Fruit fly (Drosophila melanogaster) whole organism, wandering third instar larva: ENCODE data around the gene CG42263.
A peak's percentile ranks its signal among the peaks of the same experiment; 100 is the strongest.

Source experiments
- Abd-B ChIP-seq: fragments of >200 bp; optimal IDR thresholded peaks from 2 replicates; lab custom pipeline; 2017; ENCODE audit warnings: missing biosample characterization, missing genetic modification characterization
- CG32264 ChIP-seq: fragments of 200-800 bp; sonication (Bioruptor generic); optimal IDR thresholded peaks from 2 replicates; lab custom pipeline; 2016; ENCODE audit warnings: missing biosample characterization, missing genetic modification characterization
- CG9705 ChIP-seq: fragments of 200-800 bp; sonication (Bioruptor generic); optimal IDR thresholded peaks from 2 replicates; lab custom pipeline; 2018; ENCODE audit warnings: missing biosample characterization, mild to moderate bottlenecking, missing genetic modification characterization
- CrebA ChIP-seq: fragments of 200-800 bp; sonication (Bioruptor generic); optimal IDR thresholded peaks from 2 replicates; lab custom pipeline; 2016; ENCODE audit warnings: missing biosample characterization, mild to moderate bottlenecking, missing genetic modification characterization, borderline replicate concordance
- Dif ChIP-seq: fragments of 200-275, 200-300 bp; sonication (Bioruptor generic); optimal IDR thresholded peaks from 2 replicates; lab custom pipeline; 2018; ENCODE audit warnings: missing biosample characterization, missing genetic modification characterization; ENCODE audit not compliant: partially characterized antibody
- GATAd ChIP-seq: sonication (Bioruptor generic); optimal IDR thresholded peaks from 2 replicates; lab custom pipeline; 2016; ENCODE audit warnings: missing biosample characterization, missing genetic modification characterization
- Hnf4 ChIP-seq: fragments of 200-800 bp; sonication (Bioruptor generic); optimal IDR thresholded peaks from 2 replicates; lab custom pipeline; 2016; ENCODE audit warnings: missing biosample characterization, mild to moderate bottlenecking, missing genetic modification characterization
- Hr78 ChIP-seq: fragments of >200 bp; optimal IDR thresholded peaks from 2 replicates; lab custom pipeline; 2017; ENCODE audit warnings: missing biosample characterization, missing genetic modification characterization
- Hr83 ChIP-seq: fragments of 200-300 bp; sonication (Bioruptor generic); optimal IDR thresholded peaks from 2 replicates; lab custom pipeline; 2016; ENCODE audit warnings: missing biosample characterization, mild to moderate bottlenecking, missing genetic modification characterization, moderate library complexity; ENCODE audit not compliant: poor library complexity, severe bottlenecking
- Jra ChIP-seq: sonication (Bioruptor generic); optimal IDR thresholded peaks from 2 replicates; lab custom pipeline; 2016; ENCODE audit warnings: missing biosample characterization, missing genetic modification characterization
- Myc ChIP-seq: fragments of >200 bp; optimal IDR thresholded peaks from 2 replicates; lab custom pipeline; 2017
- N ChIP-seq: fragments of >200 bp; optimal IDR thresholded peaks from 2 replicates; lab custom pipeline; 2018; ENCODE audit warnings: missing biosample characterization, missing external identifiers, missing genetic modification characterization
- Sp1 ChIP-seq: fragments of 200-800 bp; sonication (Bioruptor generic); optimal IDR thresholded peaks from 3 replicates; lab custom pipeline; 2019; ENCODE audit warnings: missing biosample characterization, mild to moderate bottlenecking, missing genetic modification characterization, moderate library complexity
- Vsx2 ChIP-seq: fragments of 200-300, 225-300 bp; sonication (Bioruptor generic); optimal IDR thresholded peaks from 2 replicates; lab custom pipeline; 2018; ENCODE audit warnings: missing biosample characterization, missing genetic modification characterization; ENCODE audit not compliant: partially characterized antibody
- br ChIP-seq: fragments of 200-800 bp; sonication (Bioruptor generic); optimal IDR thresholded peaks from 2 replicates; lab custom pipeline; 2016; ENCODE audit warnings: missing biosample characterization, missing genetic modification characterization
- brk ChIP-seq: fragments of 200-800 bp; sonication (Bioruptor generic); optimal IDR thresholded peaks from 2 replicates; lab custom pipeline; 2016; ENCODE audit warnings: missing biosample characterization, mild to moderate bottlenecking, missing genetic modification characterization
- dl ChIP-seq, 2 experiments: fragments of 175-275, 200-275 bp in 1 of 2; fragments of 200-275 bp in 1 of 2; sonication (Bioruptor generic); optimal IDR thresholded peaks; lab custom pipeline; 2018; ENCODE audit warnings: mild to moderate bottlenecking in 2 of 2, missing biosample characterization in 2 of 2, missing genetic modification characterization in 2 of 2, moderate library complexity in 2 of 2; ENCODE audit not compliant: partially characterized antibody in 2 of 2, insufficient read depth in 1 of 2
- dmrt93B ChIP-seq: fragments of 200-800 bp; sonication (Bioruptor generic); optimal IDR thresholded peaks from 2 replicates; lab custom pipeline; 2018; ENCODE audit warnings: missing biosample characterization, mild to moderate bottlenecking, missing genetic modification characterization
- dsf ChIP-seq: sonication (Bioruptor generic); optimal IDR thresholded peaks from 2 replicates; lab custom pipeline; 2016; ENCODE audit warnings: missing biosample characterization, missing genetic modification characterization, borderline replicate concordance
- ey ChIP-seq: fragments of 200-800 bp; sonication (Bioruptor generic); optimal IDR thresholded peaks from 2 replicates; lab custom pipeline; 2016; ENCODE audit warnings: missing biosample characterization, missing genetic modification characterization
- fru ChIP-seq: fragments of 200-800 bp; sonication (Bioruptor generic); optimal IDR thresholded peaks from 3 replicates; lab custom pipeline; 2016; ENCODE audit warnings: missing biosample characterization, mild to moderate bottlenecking, missing genetic modification characterization
- h ChIP-seq: fragments of 200-800 bp; sonication (Bioruptor generic); optimal IDR thresholded peaks from 3 replicates; lab custom pipeline; 2016; ENCODE audit warnings: missing biosample characterization, mild to moderate bottlenecking, missing genetic modification characterization
- jim ChIP-seq: fragments of 175-275, 200-325 bp; sonication (Bioruptor generic); optimal IDR thresholded peaks from 2 replicates; lab custom pipeline; 2016; ENCODE audit warnings: missing biosample characterization, mild to moderate bottlenecking, missing genetic modification characterization
- lola ChIP-seq: fragments of >200 bp; optimal IDR thresholded peaks from 2 replicates; lab custom pipeline; 2017; ENCODE audit warnings: missing biosample characterization, missing genetic modification characterization
- pan ChIP-seq: fragments of >200 bp; optimal IDR thresholded peaks from 2 replicates; lab custom pipeline; 2017
- psq ChIP-seq: fragments of 200-800 bp; sonication (Bioruptor generic); optimal IDR thresholded peaks from 3 replicates; lab custom pipeline; 2017; ENCODE audit warnings: missing biosample characterization, mild to moderate bottlenecking, missing genetic modification characterization, moderate library complexity
- rgr ChIP-seq: fragments of 200-800 bp; sonication (Bioruptor generic); optimal IDR thresholded peaks from 3 replicates; lab custom pipeline; 2016; ENCODE audit warnings: missing biosample characterization, mild to moderate bottlenecking, missing genetic modification characterization
- sage ChIP-seq: fragments of 200-800 bp; sonication (Bioruptor generic); optimal IDR thresholded peaks from 2 replicates; lab custom pipeline; 2016; ENCODE audit warnings: missing biosample characterization, mild to moderate bottlenecking, missing genetic modification characterization
- sv ChIP-seq: fragments of 200-800 bp; sonication (Bioruptor generic); optimal IDR thresholded peaks from 3 replicates; lab custom pipeline; 2016; ENCODE audit warnings: missing biosample characterization, missing genetic modification characterization
- tai ChIP-seq: sonication (Bioruptor generic); optimal IDR thresholded peaks from 2 replicates; lab custom pipeline; 2016; ENCODE audit warnings: missing biosample characterization, missing genetic modification characterization
- usp ChIP-seq: fragments of >200 bp; optimal IDR thresholded peaks from 2 replicates; lab custom pipeline; 2017; ENCODE audit warnings: missing biosample characterization, missing genetic modification characterization
- woc ChIP-seq: sonication (Bioruptor generic); optimal IDR thresholded peaks from 2 replicates; lab custom pipeline; 2016; ENCODE audit warnings: missing biosample characterization, mild to moderate bottlenecking, missing genetic modification characterization

CG42263 gene

dm6 chr3L:19955699-19956098 lies at the start of gene CG42263:
CG42263 (minus strand) TSS chr3L:19955799.
- TF ChIP-seq Dif (GFP tag; lab: Kevin White, UChicago), result no peak
- TF ChIP-seq CrebA, result no peak
- TF ChIP-seq h, result no peak
- TF ChIP-seq brk, result no peak
- TF ChIP-seq CG9705 (GFP tag; lab: Kevin White, UChicago), result no peak
- no peak for TF ChIP-seq Hnf4
- no peak for TF ChIP-seq woc
- no peak for TF ChIP-seq lola
- TF ChIP-seq dsf (GFP tag; lab: Kevin White, UChicago), result no peak
- no peak for TF ChIP-seq Abd-B (GFP tag; lab: Kevin White, UChicago)
- TF ChIP-seq Hr83, result no peak
- no peak for TF ChIP-seq usp (GFP tag; lab: Kevin White, UChicago)
- TF ChIP-seq dl (GFP tag; optimal IDR thresholded peaks at IDR 0.05; lab: Kevin White, UChicago; ENCODE audit: insufficient read depth in 1 of 2, partially characterized antibody in 2 of 2), result no peak
- TF ChIP-seq Hr78 (GFP tag; lab: Kevin White, UChicago), result no peak
- no peak for TF ChIP-seq Sp1 (GFP tag; lab: Kevin White, UChicago)
- TF ChIP-seq, all 38 proteins: peak for 0

dm6 chr3L:20005033-20005782 lies 49.6 kb upstream of the CG42263 start, which contains the start of gene kug:
kug (plus strand) TSS chr3L:20005301.
- TF ChIP-seq CG32264 (GFP tag; lab: Kevin White, UChicago), result no peak
- TF ChIP-seq br, result no peak
- no peak for TF ChIP-seq pan
- no peak for TF ChIP-seq Jra

dm6 chr3L:20004442-20004869 lies 48.9 kb upstream of the CG42263 start:
- TF ChIP-seq usp (GFP tag; lab: Kevin White, UChicago) (no peak), tai (no peak), Sp1 (GFP tag; lab: Kevin White, UChicago) (no peak), N (no peak), pan (no peak), h (no peak), Hnf4 (no peak), Myc (lab: Kevin White, UChicago) (peak; percentile 64), Jra (no peak), ey (no peak), GATAd (GFP tag; lab: Kevin White, UChicago) (no peak), sage (GFP tag; lab: Kevin White, UChicago) (peak; percentile 31), CG32264 (GFP tag; lab: Kevin White, UChicago) (no peak), psq (GFP tag; lab: Kevin White, UChicago) (no peak), Hr83 (peak; percentile 0), sv (GFP tag; lab: Kevin White, UChicago) (no peak), brk (no peak), dsf (GFP tag; lab: Kevin White, UChicago) (no peak), CrebA (no peak), jim (GFP tag; lab: Kevin White, UChicago) (no peak), dmrt93B (GFP tag; lab: Kevin White, UChicago) (no peak), Vsx2 (peak; percentile 79), fru (GFP tag; lab: Kevin White, UChicago) (no peak), Hr78 (GFP tag; lab: Kevin White, UChicago) (no peak)

dm6 chr3L:20003235-20003493 lies 47.6 kb upstream of the CG42263 start:
- TF ChIP-seq Hnf4 (no peak), fru (GFP tag; lab: Kevin White, UChicago) (no peak), N (no peak), rgr (GFP tag; lab: Kevin White, UChicago) (no peak), h (no peak), Hr78 (GFP tag; lab: Kevin White, UChicago) (no peak)
